Fruit fly (Drosophila melanogaster) whole organism, prepupa: ENCODE data around the gene Rac1.

Experiments used
- Blimp-1 ChIP-seq: fragments of 200-800 bp; sonication (Bioruptor generic); optimal IDR thresholded peaks from 3 replicates; lab custom pipeline; 2017; ENCODE audit warnings: missing biosample characterization, missing genetic modification characterization, mild to moderate bottlenecking, moderate library complexity, missing genetic modification reagents
- CG10631 ChIP-seq: fragments of 200-800 bp; sonication (Bioruptor generic); optimal IDR thresholded peaks from 2 replicates; lab custom pipeline; 2016; ENCODE audit warnings: missing biosample characterization, missing genetic modification characterization
- CG10669 ChIP-seq: fragments of 200-800 bp; sonication (Bioruptor generic); optimal IDR thresholded peaks from 3 replicates; lab custom pipeline; 2018; ENCODE audit warnings: missing biosample characterization, mild to moderate bottlenecking, missing genetic modification characterization, moderate library complexity
- CG11294 ChIP-seq: fragments of 200-800 bp; sonication (Bioruptor generic); IDR thresholded peaks from 2 replicates; pipeline ENCODE4 v1.3.6; 2022; ENCODE audit warnings: missing biosample characterization, missing genetic modification characterization
- CG11762 ChIP-seq: fragments of 200-800 bp; sonication (Bioruptor generic); optimal IDR thresholded peaks from 3 replicates; lab custom pipeline; 2016; ENCODE audit warnings: missing biosample characterization, missing genetic modification characterization; ENCODE audit not compliant: insufficient read depth
- CG1621 ChIP-seq: fragments of 200-800 bp; sonication (Bioruptor generic); optimal IDR thresholded peaks from 3 replicates; lab custom pipeline; 2018; ENCODE audit warnings: missing biosample characterization, mild to moderate bottlenecking, missing genetic modification characterization
- CG3032 ChIP-seq: fragments of 200-800 bp; optimal IDR thresholded peaks from 2 replicates; lab custom pipeline; 2019; ENCODE audit warnings: missing biosample characterization, mild to moderate bottlenecking, missing genetic modification characterization, moderate library complexity
- CG31627 ChIP-seq: fragments of 200-800 bp; sonication (Bioruptor generic); optimal IDR thresholded peaks from 3 replicates; lab custom pipeline; 2016; ENCODE audit warnings: missing biosample characterization, missing genetic modification characterization
- CG32006 ChIP-seq: fragments of 200-800 bp; sonication (Bioruptor generic); optimal IDR thresholded peaks from 3 replicates; lab custom pipeline; 2017; ENCODE audit warnings: missing biosample characterization, mild to moderate bottlenecking, missing genetic modification characterization
- CG34406 ChIP-seq: fragments of 200-800 bp; sonication (Bioruptor generic); optimal IDR thresholded peaks from 3 replicates; lab custom pipeline; 2016; ENCODE audit warnings: missing biosample characterization, missing genetic modification characterization
- CG3919 ChIP-seq: fragments of 200-800 bp; sonication (Bioruptor generic); optimal IDR thresholded peaks from 3 replicates; lab custom pipeline; 2016; ENCODE audit warnings: missing biosample characterization, missing genetic modification characterization
- CG4318 ChIP-seq: fragments of 200-800 bp; sonication (Bioruptor generic); optimal IDR thresholded peaks from 3 replicates; lab custom pipeline; 2017; ENCODE audit warnings: missing biosample characterization, mild to moderate bottlenecking, missing genetic modification characterization
- CG6163 ChIP-seq: fragments of 200-800 bp; sonication (Bioruptor generic); IDR thresholded peaks from 3 replicates; pipeline ENCODE4 v1.3.6; 2022; ENCODE audit warnings: missing biosample characterization, missing genetic modification characterization
- CG6276 ChIP-seq: fragments of 200-800 bp; sonication (Bioruptor generic); optimal IDR thresholded peaks from 2 replicates; lab custom pipeline; 2017; ENCODE audit warnings: missing biosample characterization, mild to moderate bottlenecking, missing genetic modification characterization
- CG6792 ChIP-seq: fragments of 200-800 bp; sonication (Bioruptor generic); optimal IDR thresholded peaks from 3 replicates; lab custom pipeline; 2016; ENCODE audit warnings: missing biosample characterization, missing genetic modification characterization
- CG6808 ChIP-seq: fragments of 200-800 bp; sonication (Bioruptor generic); optimal IDR thresholded peaks from 3 replicates; lab custom pipeline; 2017; ENCODE audit warnings: missing biosample characterization, missing genetic modification characterization, mild to moderate bottlenecking, moderate library complexity, missing genetic modification reagents
- CG6854 ChIP-seq: fragments of 200-800 bp; sonication (Bioruptor generic); optimal IDR thresholded peaks from 2 replicates; lab custom pipeline; 2017; ENCODE audit warnings: missing biosample characterization, mild to moderate bottlenecking, missing genetic modification characterization
- CG7368 ChIP-seq: fragments of 200-800 bp; sonication (Bioruptor generic); optimal IDR thresholded peaks from 3 replicates; lab custom pipeline; 2016; ENCODE audit warnings: missing biosample characterization, missing genetic modification characterization
- CG8119 ChIP-seq: fragments of 200-800 bp; sonication (Bioruptor generic); IDR thresholded peaks from 3 replicates; pipeline ENCODE4 v1.3.6; 2022; ENCODE audit warnings: missing biosample characterization, missing genetic modification characterization
- CG8319 ChIP-seq: fragments of 200-800 bp; sonication (Bioruptor generic); optimal IDR thresholded peaks from 3 replicates; lab custom pipeline; 2016; ENCODE audit warnings: missing biosample characterization, missing genetic modification characterization
- CG9139 ChIP-seq: fragments of 200-800 bp; sonication (Bioruptor generic); optimal IDR thresholded peaks from 3 replicates; lab custom pipeline; 2017; ENCODE audit warnings: missing biosample characterization, mild to moderate bottlenecking, missing genetic modification characterization
- Eip75B ChIP-seq: fragments of 200-800 bp; sonication (Bioruptor generic); optimal IDR thresholded peaks from 3 replicates; lab custom pipeline; 2016; ENCODE audit warnings: missing biosample characterization, missing genetic modification characterization
- Eip78C ChIP-seq: fragments of 200-800 bp; sonication (Bioruptor generic); peaks from one replicate; lab custom pipeline; 2016; ENCODE audit warnings: missing biosample characterization, missing genetic modification characterization
- Eip93F ChIP-seq: fragments of 200-800 bp; sonication (Bioruptor generic); optimal IDR thresholded peaks from 2 replicates; lab custom pipeline; 2016; ENCODE audit warnings: missing biosample characterization, mild to moderate bottlenecking, missing genetic modification characterization
- Ets21C ChIP-seq: fragments of 200-800 bp; sonication (Bioruptor generic); optimal IDR thresholded peaks from 3 replicates; lab custom pipeline; 2016; ENCODE audit warnings: missing biosample characterization, missing genetic modification characterization
- Gug ChIP-seq: fragments of 200-800 bp; sonication (Bioruptor generic); IDR thresholded peaks from 2 replicates; pipeline ENCODE4 v1.3.6; 2022; ENCODE audit warnings: missing biosample characterization, missing genetic modification characterization
- Hr38 ChIP-seq: sonication (Bioruptor generic); optimal IDR thresholded peaks from 2 replicates; lab custom pipeline; 2016; ENCODE audit warnings: missing biosample characterization, missing genetic modification characterization
- Hr4 ChIP-seq: fragments of 200-800 bp; sonication (Bioruptor generic); optimal IDR thresholded peaks from 3 replicates; lab custom pipeline; 2016; ENCODE audit warnings: missing biosample characterization, missing genetic modification characterization
- Met ChIP-seq: fragments of 200-800 bp; sonication (Bioruptor generic); optimal IDR thresholded peaks from 3 replicates; lab custom pipeline; 2016; ENCODE audit warnings: missing biosample characterization, missing genetic modification characterization
- OdsH ChIP-seq: fragments of 200-800 bp; sonication (Bioruptor generic); optimal IDR thresholded peaks from 3 replicates; lab custom pipeline; 2016; ENCODE audit warnings: missing biosample characterization, missing genetic modification characterization
- Smox ChIP-seq: fragments of 200-800 bp; sonication (Bioruptor generic); optimal IDR thresholded peaks from 3 replicates; lab custom pipeline; 2016; ENCODE audit warnings: missing biosample characterization, missing genetic modification characterization
- Sox14 ChIP-seq: fragments of 200-800 bp; sonication (Bioruptor generic); optimal IDR thresholded peaks from 3 replicates; lab custom pipeline; 2016; ENCODE audit warnings: missing biosample characterization, missing genetic modification characterization
- Sox15 ChIP-seq: fragments of 200-800 bp; sonication (Bioruptor generic); optimal IDR thresholded peaks from 3 replicates; lab custom pipeline; 2016; ENCODE audit warnings: missing biosample characterization, missing genetic modification characterization
- achi ChIP-seq: fragments of 200-800 bp; sonication (Bioruptor generic); optimal IDR thresholded peaks from 3 replicates; lab custom pipeline; 2016; ENCODE audit warnings: missing biosample characterization, missing genetic modification characterization
- acj6 ChIP-seq: fragments of 200-800 bp; sonication (Bioruptor generic); optimal IDR thresholded peaks from 3 replicates; lab custom pipeline; 2016; ENCODE audit warnings: missing biosample characterization, missing genetic modification characterization
- cyc ChIP-seq: fragments of 200-800 bp; sonication (Bioruptor generic); optimal IDR thresholded peaks from 3 replicates; lab custom pipeline; 2016; ENCODE audit warnings: missing biosample characterization, missing genetic modification characterization
- dac ChIP-seq: fragments of 200-800 bp; sonication (Bioruptor generic); optimal IDR thresholded peaks from 2 replicates; lab custom pipeline; 2017; ENCODE audit warnings: missing biosample characterization, mild to moderate bottlenecking, missing genetic modification characterization
- esn ChIP-seq: fragments of 200-800 bp; sonication (Bioruptor generic); optimal IDR thresholded peaks from 2 replicates; lab custom pipeline; 2016; ENCODE audit warnings: missing biosample characterization, mild to moderate bottlenecking, missing genetic modification characterization, moderate library complexity
- fd85E ChIP-seq: fragments of 200-800 bp; sonication (Bioruptor generic); optimal IDR thresholded peaks from 3 replicates; lab custom pipeline; 2016; ENCODE audit warnings: missing biosample characterization, missing genetic modification characterization
- fkh ChIP-seq: fragments of 200-800 bp; sonication (Bioruptor generic); optimal IDR thresholded peaks from 3 replicates; lab custom pipeline; 2017; ENCODE audit warnings: missing biosample characterization, mild to moderate bottlenecking, missing genetic modification characterization, moderate library complexity
- pdm3 ChIP-seq: fragments of 200-800 bp; sonication (Bioruptor generic); optimal IDR thresholded peaks from 3 replicates; lab custom pipeline; 2016; ENCODE audit warnings: missing biosample characterization, missing genetic modification characterization
- salr ChIP-seq, 2 experiments: fragments of 200-800 bp; sonication (Bioruptor generic); optimal IDR thresholded peaks; 3 replicates each; lab custom pipeline; 2016 to 2018; ENCODE audit warnings: missing biosample characterization in 2 of 2, missing genetic modification characterization in 2 of 2, mild to moderate bottlenecking in 1 of 2
- spab ChIP-seq: fragments of 200-800 bp; sonication (Bioruptor generic); optimal IDR thresholded peaks from 2 replicates; lab custom pipeline; 2017; ENCODE audit warnings: missing biosample characterization, mild to moderate bottlenecking, missing genetic modification characterization, missing genetic modification reagents
- svp ChIP-seq: fragments of 200-800 bp; sonication (Bioruptor generic); peaks from one replicate; lab custom pipeline; 2016; ENCODE audit warnings: missing biosample characterization, missing genetic modification characterization
- topi ChIP-seq: fragments of 200-800 bp; sonication (Bioruptor generic); optimal IDR thresholded peaks from 3 replicates; lab custom pipeline; 2016; ENCODE audit warnings: missing biosample characterization, missing genetic modification characterization
- vri ChIP-seq: fragments of 200-800 bp; sonication (Bioruptor generic); optimal IDR thresholded peaks from 3 replicates; lab custom pipeline; 2016; ENCODE audit warnings: missing biosample characterization, mild to moderate bottlenecking, missing genetic modification characterization

Rac1 gene

DNA sequence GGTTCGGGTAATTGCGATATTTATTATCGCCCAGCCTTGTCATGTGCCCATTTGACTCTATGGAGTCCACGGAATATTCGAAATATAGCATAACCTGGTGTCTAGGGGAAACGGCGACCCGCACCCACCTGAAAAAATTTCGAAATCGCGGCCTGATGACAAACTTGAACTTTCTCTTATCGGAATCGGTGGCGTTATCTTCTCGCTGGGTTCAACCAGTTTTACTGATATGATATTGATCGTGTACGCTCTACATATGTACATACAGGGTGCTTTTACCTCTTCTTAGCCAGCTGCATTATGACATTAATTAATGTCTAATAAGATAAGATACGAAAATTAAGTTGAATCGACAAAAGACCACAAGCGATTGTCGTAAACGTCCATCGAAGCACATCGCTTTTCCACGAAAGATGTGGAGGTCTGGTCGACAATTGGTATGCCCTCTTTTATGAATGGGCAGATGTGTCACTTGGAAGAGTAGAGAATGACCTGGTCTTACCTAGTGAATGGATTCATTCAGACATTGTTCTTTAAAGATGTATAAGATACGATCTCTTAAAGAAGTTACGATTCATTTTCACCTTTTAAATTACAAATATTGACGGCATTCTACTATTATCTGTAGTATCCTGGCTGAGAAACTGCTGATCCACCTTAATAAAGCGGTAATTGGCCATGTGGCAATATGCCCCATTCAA is 17.9 kb upstream of the Rac1 start (continued):
- peak; percentile 43 for TF ChIP-seq Sox14
- TF ChIP-seq Eip75B = peak; percentile 65
- peak; percentile 90 for TF ChIP-seq Eip78C (GFP tag; lab: Kevin White, UChicago)
- TF ChIP-seq CG3032 (tag; lab: Kevin White, UChicago) = peak; percentile 17
- TF ChIP-seq fd85E (GFP tag; lab: Kevin White, UChicago) = no peak
- TF ChIP-seq salr (GFP tag; optimal IDR thresholded peaks at IDR 0.05; lab: Kevin White, UChicago) = peak in 1 of 2 experiments; percentile 26
- no peak for TF ChIP-seq Eip93F (GFP tag; lab: Kevin White, UChicago)
- peak; percentile 60 for TF ChIP-seq pdm3 (GFP tag; lab: Kevin White, UChicago)
- peak; percentile 4 for TF ChIP-seq Ets21C (GFP tag; lab: Kevin White, UChicago)
- peak; percentile 51 for TF ChIP-seq acj6 (GFP tag; lab: Kevin White, UChicago)
- TF ChIP-seq CG7368 (GFP tag; lab: Kevin White, UChicago) = no peak
- peak; percentile 58 for TF ChIP-seq CG10669 (GFP tag; lab: Kevin White, UChicago)
- peak; percentile 27; the same call in 1 of the 3 replicates for TF ChIP-seq CG8119 (GFP tag; lab: Robert Waterston, UW)
- TF ChIP-seq Blimp-1 (GFP tag; lab: Kevin White, UChicago) = no peak
- no peak for TF ChIP-seq CG4318 (GFP tag; lab: Kevin White, UChicago)
- peak; percentile 28; the same call in 1 of the 2 replicates for TF ChIP-seq Gug

dm6 chr3L:1319097-1319725 is 16.7 kb upstream of the Rac1 start:
- TF ChIP-seq acj6 (GFP tag; lab: Kevin White, UChicago) (peak; percentile 97), CG6808 (GFP tag; lab: Kevin White, UChicago) (peak; percentile 83), dac (GFP tag; lab: Kevin White, UChicago) (peak; percentile 90), CG11294 (GFP tag; lab: Robert Waterston, UW) (peak; percentile 82), Gug (peak; percentile 91), Met (GFP tag; lab: Kevin White, UChicago) (peak; percentile 99), CG31627 (GFP tag; lab: Kevin White, UChicago) (peak; percentile 98), Ets21C (GFP tag; lab: Kevin White, UChicago) (peak; percentile 95), fd85E (GFP tag; lab: Kevin White, UChicago) (peak; percentile 87), cyc (GFP tag; lab: Kevin White, UChicago) (peak; percentile 98), CG6792 (GFP tag; lab: Kevin White, UChicago) (peak; percentile 95), CG6854 (GFP tag; lab: Kevin White, UChicago) (peak; percentile 98), Hr38 (GFP tag; lab: Kevin White, UChicago) (peak; percentile 12), OdsH (peak; percentile 96), CG10669 (GFP tag; lab: Kevin White, UChicago) (peak; percentile 83), CG32006 (peak; percentile 97), vri (GFP tag; lab: Kevin White, UChicago) (peak; percentile 98), esn (GFP tag; lab: Kevin White, UChicago) (peak; percentile 99), CG6163 (GFP tag; lab: Robert Waterston, UW) (peak; percentile 97), CG3032 (tag; lab: Kevin White, UChicago) (peak; percentile 81), CG1621 (tag; lab: Kevin White, UChicago) (peak; percentile 84), achi (GFP tag; lab: Kevin White, UChicago) (peak; percentile 96), CG3919 (GFP tag; lab: Kevin White, UChicago) (peak; percentile 97), svp (GFP tag; lab: Kevin White, UChicago) (peak; percentile 99), CG9139 (GFP tag; lab: Kevin White, UChicago) (peak; percentile 67), CG8319 (GFP tag; lab: Kevin White, UChicago) (peak; percentile 90), Smox (GFP tag; lab: Kevin White, UChicago) (peak; percentile 97), Sox15 (GFP tag; lab: Kevin White, UChicago) (peak; percentile 89), CG34406 (GFP tag; lab: Kevin White, UChicago) (peak; percentile 94), Sox14 (peak; percentile 98), spab (peak; percentile 83), CG6276 (GFP tag; lab: Kevin White, UChicago) (peak; percentile 91), fkh (GFP tag; lab: Kevin White, UChicago) (no peak), Hr4 (GFP tag; lab: Kevin White, UChicago) (peak; percentile 96), CG4318 (GFP tag; lab: Kevin White, UChicago) (peak; percentile 94), Blimp-1 (GFP tag; lab: Kevin White, UChicago) (peak; percentile 89), topi (GFP tag; lab: Kevin White, UChicago) (peak; percentile 97), CG10631 (GFP tag; lab: Kevin White, UChicago) (peak; percentile 95), CG11762 (GFP tag; lab: Kevin White, UChicago) (peak; percentile 91), Eip93F (GFP tag; lab: Kevin White, UChicago) (peak; percentile 97)
